Fruit fly (Drosophila melanogaster) whole organism, adult: ENCODE data around the gene CycH.

Source experiments
- CG11617 ChIP-seq: fragments of 200-800 bp; sonication (Bioruptor generic); optimal IDR thresholded peaks from 2 replicates; lab custom pipeline; 2017; ENCODE audit warnings: mild to moderate bottlenecking, missing biosample characterization, missing genetic modification reagents, missing genetic modification characterization
- CG12768 ChIP-seq: fragments of 200-800 bp; sonication (Bioruptor generic); optimal IDR thresholded peaks from 2 replicates; lab custom pipeline; 2017; ENCODE audit warnings: missing biosample characterization, missing genetic modification characterization, mild to moderate bottlenecking, moderate library complexity, missing genetic modification reagents
- CG14711 ChIP-seq: fragments of 200-800 bp; sonication (Bioruptor generic); optimal IDR thresholded peaks from 2 replicates; lab custom pipeline; 2018; ENCODE audit warnings: missing biosample characterization, mild to moderate bottlenecking, missing genetic modification characterization, moderate library complexity
- CG1620 ChIP-seq: fragments of 200-800 bp; sonication (Bioruptor generic); optimal IDR thresholded peaks from 2 replicates; lab custom pipeline; 2016; ENCODE audit warnings: missing biosample characterization, missing genetic modification characterization
- CG33017 ChIP-seq: fragments of 200-800 bp; sonication (Bioruptor generic); optimal IDR thresholded peaks from 2 replicates; lab custom pipeline; 2018; ENCODE audit warnings: missing biosample characterization, mild to moderate bottlenecking, missing genetic modification characterization, moderate library complexity
- CG5204 ChIP-seq: fragments of 200-800 bp; sonication (Bioruptor generic); optimal IDR thresholded peaks from 2 replicates; lab custom pipeline; 2016; ENCODE audit warnings: missing biosample characterization, missing genetic modification characterization
- CG7045 ChIP-seq: fragments of 200-800 bp; sonication (Bioruptor generic); optimal IDR thresholded peaks from 2 replicates; lab custom pipeline; 2017; ENCODE audit warnings: missing biosample characterization, mild to moderate bottlenecking, missing genetic modification characterization
- CG7101 ChIP-seq: fragments of 200-800 bp; sonication (Bioruptor generic); optimal IDR thresholded peaks from 2 replicates; lab custom pipeline; 2018; ENCODE audit warnings: missing biosample characterization, mild to moderate bottlenecking, missing genetic modification characterization, moderate library complexity
- Clk ChIP-seq: fragments of 200-800 bp; sonication (Bioruptor generic); optimal IDR thresholded peaks from 2 replicates; lab custom pipeline; 2017; ENCODE audit warnings: missing biosample characterization, missing genetic modification characterization
- Crg-1 ChIP-seq: fragments of 200-800 bp; sonication (Bioruptor generic); optimal IDR thresholded peaks from 2 replicates; lab custom pipeline; 2016; ENCODE audit warnings: missing biosample characterization, missing genetic modification characterization
- Hr96 ChIP-seq: fragments of 200-800 bp; sonication (Bioruptor generic); optimal IDR thresholded peaks from 2 replicates; lab custom pipeline; 2016; ENCODE audit warnings: missing biosample characterization, missing genetic modification characterization
- Mnt ChIP-seq: fragments of 200-800 bp; sonication (Bioruptor generic); optimal IDR thresholded peaks from 2 replicates; lab custom pipeline; 2016; ENCODE audit warnings: missing biosample characterization, mild to moderate bottlenecking, missing genetic modification characterization
- bab1 ChIP-seq: fragments of 200-800 bp; sonication (Bioruptor generic); optimal IDR thresholded peaks from 3 replicates; lab custom pipeline; 2019; ENCODE audit warnings: missing biosample characterization, mild to moderate bottlenecking, missing genetic modification characterization, moderate library complexity
- cic ChIP-seq: fragments of 200-800 bp; sonication (Bioruptor generic); optimal IDR thresholded peaks from 2 replicates; lab custom pipeline; 2017; ENCODE audit warnings: missing biosample characterization, mild to moderate bottlenecking, missing genetic modification characterization, moderate library complexity
- cnc ChIP-seq, 2 experiments: fragments of >200 bp; optimal IDR thresholded peaks; 2 replicates each; lab custom pipeline; 2017
- kay ChIP-seq: fragments of 200-800 bp; sonication (Bioruptor generic); peaks from one replicate; lab custom pipeline; 2016; ENCODE audit warnings: missing biosample characterization, missing genetic modification characterization, borderline replicate concordance
- ovo ChIP-seq: fragments of 200-800 bp; sonication (Bioruptor generic); optimal IDR thresholded peaks from 2 replicates; lab custom pipeline; 2016; ENCODE audit warnings: missing biosample characterization, missing genetic modification characterization
- pad ChIP-seq: fragments of 200-800 bp; sonication (Bioruptor generic); optimal IDR thresholded peaks from 3 replicates; lab custom pipeline; 2017; ENCODE audit warnings: missing biosample characterization, missing genetic modification characterization, mild to moderate bottlenecking, moderate library complexity, missing genetic modification reagents
- tj ChIP-seq: fragments of 200-800 bp; sonication (Bioruptor generic); optimal IDR thresholded peaks from 3 replicates; lab custom pipeline; 2017; ENCODE audit warnings: missing biosample characterization, mild to moderate bottlenecking, missing genetic modification characterization, moderate library complexity
- toe ChIP-seq: fragments of 200-800 bp; sonication (Bioruptor generic); optimal IDR thresholded peaks from 2 replicates; lab custom pipeline; 2016; ENCODE audit warnings: missing biosample characterization, missing genetic modification characterization

The CycH gene

dm6 chr3L:21818701-21819100, 3.1 kb upstream of the CycH start:
- TF ChIP-seq CG11617 (GFP tag; lab: Kevin White, UChicago), result no peak
- TF ChIP-seq cnc (optimal IDR thresholded peaks at IDR 0.05; lab: Kevin White, UChicago), result no peak
- no peak for TF ChIP-seq pad (GFP tag; lab: Kevin White, UChicago)
- TF ChIP-seq CG7045, result no peak
- no peak for TF ChIP-seq Mnt (GFP tag; lab: Kevin White, UChicago)
- no peak for TF ChIP-seq CG7101 (tag; lab: Kevin White, UChicago)
- no peak for TF ChIP-seq Crg-1 (GFP tag; lab: Kevin White, UChicago)
- no peak for TF ChIP-seq bab1 (GFP tag; lab: Kevin White, UChicago)
- no peak for TF ChIP-seq kay (GFP tag; lab: Kevin White, UChicago)
- TF ChIP-seq CG1620 (GFP tag; lab: Kevin White, UChicago), result no peak
- no peak for TF ChIP-seq CG14711 (tag; lab: Kevin White, UChicago)
- no peak for TF ChIP-seq ovo (GFP tag; lab: Kevin White, UChicago)
- no peak for TF ChIP-seq cic (GFP tag; lab: Kevin White, UChicago)
- TF ChIP-seq toe (GFP tag; lab: Kevin White, UChicago), result no peak
- TF ChIP-seq Hr96 (GFP tag; lab: Kevin White, UChicago), result no peak
- no peak for TF ChIP-seq CG33017 (tag; lab: Kevin White, UChicago)
- TF ChIP-seq Clk (GFP tag; lab: Kevin White, UChicago), result no peak
- no peak for TF ChIP-seq tj
- TF ChIP-seq CG5204, result no peak
- no peak for TF ChIP-seq CG12768 (GFP tag; lab: Kevin White, UChicago)

- no peak for TF ChIP-seq Clk (GFP tag; lab: Kevin White, UChicago)
- no peak for TF ChIP-seq toe (GFP tag; lab: Kevin White, UChicago)
- TF ChIP-seq CG14711 (tag; lab: Kevin White, UChicago), result no peak
- no peak for TF ChIP-seq Mnt (GFP tag; lab: Kevin White, UChicago)
- no peak for TF ChIP-seq CG5204
- no peak for TF ChIP-seq CG7101 (tag; lab: Kevin White, UChicago)
- no peak for TF ChIP-seq tj
- no peak for TF ChIP-seq kay (GFP tag; lab: Kevin White, UChicago)
- TF ChIP-seq bab1 (GFP tag; lab: Kevin White, UChicago), result no peak
- TF ChIP-seq cic (GFP tag; lab: Kevin White, UChicago), result no peak
These were observed 2.3 kb upstream of the CycH start for dm6 chr3L:21819497-21819896.

dm6 chr3L:21823236-21823635, 1.4 kb downstream of the CycH start, which contains the start of gene CG7407:
TSS of gene CG7407 (plus strand) at chr3L:21823461.
- TF ChIP-seq bab1 (GFP tag; lab: Kevin White, UChicago), result peak; percentile 14
- no peak for TF ChIP-seq CG33017 (tag; lab: Kevin White, UChicago)

dm6 chr3L:21824725-21825353, 3.0 kb downstream of the CycH start, which contains the start of gene eIF2A:
TSS of gene eIF2A (plus strand) at chr3L:21824740.
- TF ChIP-seq tj (no peak), pad (GFP tag; lab: Kevin White, UChicago) (peak; percentile 72), CG7101 (tag; lab: Kevin White, UChicago) (peak; percentile 76), cnc (optimal IDR thresholded peaks at IDR 0.05; lab: Kevin White, UChicago) (no peak), CG5204 (peak; percentile 34), CG7045 (peak; percentile 43), CG11617 (GFP tag; lab: Kevin White, UChicago) (peak; percentile 48), ovo (GFP tag; lab: Kevin White, UChicago) (peak; percentile 51), Mnt (GFP tag; lab: Kevin White, UChicago) (peak; percentile 90), kay (GFP tag; lab: Kevin White, UChicago) (no peak), CG14711 (tag; lab: Kevin White, UChicago) (peak; percentile 37), Hr96 (GFP tag; lab: Kevin White, UChicago) (peak; percentile 64), CG12768 (GFP tag; lab: Kevin White, UChicago) (peak; percentile 67), toe (GFP tag; lab: Kevin White, UChicago) (peak; percentile 36), Clk (GFP tag; lab: Kevin White, UChicago) (peak; percentile 35), CG33017 (tag; lab: Kevin White, UChicago) (peak; percentile 52), CG1620 (GFP tag; lab: Kevin White, UChicago) (peak; percentile 86), bab1 (GFP tag; lab: Kevin White, UChicago) (peak; percentile 77), cic (GFP tag; lab: Kevin White, UChicago) (peak; percentile 69), Crg-1 (GFP tag; lab: Kevin White, UChicago) (peak; percentile 90)

- TF ChIP-seq CG7101 (tag; lab: Kevin White, UChicago) (no peak), ovo (GFP tag; lab: Kevin White, UChicago) (no peak), CG12768 (GFP tag; lab: Kevin White, UChicago) (no peak), kay (GFP tag; lab: Kevin White, UChicago) (no peak), Clk (GFP tag; lab: Kevin White, UChicago) (no peak), CG33017 (tag; lab: Kevin White, UChicago) (no peak)
These were observed 5.3 kb downstream of the CycH start for dm6 chr3L:21827130-21827529.

- TF ChIP-seq toe (GFP tag; lab: Kevin White, UChicago) (no peak), CG1620 (GFP tag; lab: Kevin White, UChicago) (peak; percentile 27), Crg-1 (GFP tag; lab: Kevin White, UChicago) (no peak), cic (GFP tag; lab: Kevin White, UChicago) (no peak), ovo (GFP tag; lab: Kevin White, UChicago) (no peak), cnc (optimal IDR thresholded peaks at IDR 0.05; lab: Kevin White, UChicago) (no peak), CG5204 (peak; percentile 55), kay (GFP tag; lab: Kevin White, UChicago) (no peak), Clk (GFP tag; lab: Kevin White, UChicago) (no peak), CG7101 (tag; lab: Kevin White, UChicago) (peak; percentile 46), CG14711 (tag; lab: Kevin White, UChicago) (peak; percentile 24), Mnt (GFP tag; lab: Kevin White, UChicago) (peak; percentile 34), tj (no peak), CG11617 (GFP tag; lab: Kevin White, UChicago) (peak; percentile 3), Hr96 (GFP tag; lab: Kevin White, UChicago) (peak; percentile 37), CG33017 (tag; lab: Kevin White, UChicago) (peak; percentile 10), CG7045 (peak; percentile 13)
These were observed 6.4 kb downstream of the CycH start, which contains the start of gene CG32448 for dm6 chr3L:21828177-21828589. TSS of gene CG32448 (minus strand) at chr3L:21828480.
